Worm (Caenorhabditis elegans) whole organism, late embryonic: Measurements from ENCODE around the gene Y39G8C.2.

Experiments
- ceh-34 ChIP-seq: sonication (generic microtip); optimal IDR thresholded peaks from 2 replicates; lab custom pipeline; 2016; ENCODE audit warnings: mild to moderate bottlenecking, missing genetic modification characterization, missing compliant biosample characterization
- elt-2 ChIP-seq: sonication (generic microtip); optimal IDR thresholded peaks from 2 replicates; lab custom pipeline; 2016; ENCODE audit warnings: missing genetic modification reagents, missing genetic modification characterization, missing compliant biosample characterization
- fax-1 ChIP-seq: sonication (generic microtip); optimal IDR thresholded peaks from 2 replicates; lab custom pipeline; 2016; ENCODE audit warnings: missing genotype, missing genetic modification characterization, missing compliant biosample characterization
- pqm-1 ChIP-seq: sonication (generic microtip); optimal IDR thresholded peaks from 2 replicates; lab custom pipeline; 2016; ENCODE audit warnings: missing genetic modification characterization, missing compliant biosample characterization

ce11 chrII:14065486-14065885 is 31.9 kb downstream of the Y39G8C.2 start:
- TF ChIP-seq elt-2 (tag; lab: Kevin White, UChicago) (no peak), fax-1 (tag; lab: Kevin White, UChicago) (no peak), pqm-1 (tag; lab: Kevin White, UChicago) (no peak), ceh-34 (tag; lab: Kevin White, UChicago) (no peak)
